Worm (Caenorhabditis elegans) whole organism, early embryonic: ENCODE results near the gene F09E5.14.

ENCODE experiments used
- F13C5.2 ChIP-seq: sonication (generic microtip); optimal IDR thresholded peaks from 2 replicates; lab custom pipeline; 2017; ENCODE audit warnings: mild to moderate bottlenecking, missing genetic modification characterization, inconsistent platforms, missing compliant biosample characterization
- sea-1 ChIP-seq: fragments of 200-800 bp; sonication (Bioruptor generic); conservative IDR thresholded peaks from 2 replicates; pipeline ENCODE4 v1.3.6; 2022; ENCODE audit warnings: missing genetic modification characterization, missing compliant biosample characterization

DNA sequence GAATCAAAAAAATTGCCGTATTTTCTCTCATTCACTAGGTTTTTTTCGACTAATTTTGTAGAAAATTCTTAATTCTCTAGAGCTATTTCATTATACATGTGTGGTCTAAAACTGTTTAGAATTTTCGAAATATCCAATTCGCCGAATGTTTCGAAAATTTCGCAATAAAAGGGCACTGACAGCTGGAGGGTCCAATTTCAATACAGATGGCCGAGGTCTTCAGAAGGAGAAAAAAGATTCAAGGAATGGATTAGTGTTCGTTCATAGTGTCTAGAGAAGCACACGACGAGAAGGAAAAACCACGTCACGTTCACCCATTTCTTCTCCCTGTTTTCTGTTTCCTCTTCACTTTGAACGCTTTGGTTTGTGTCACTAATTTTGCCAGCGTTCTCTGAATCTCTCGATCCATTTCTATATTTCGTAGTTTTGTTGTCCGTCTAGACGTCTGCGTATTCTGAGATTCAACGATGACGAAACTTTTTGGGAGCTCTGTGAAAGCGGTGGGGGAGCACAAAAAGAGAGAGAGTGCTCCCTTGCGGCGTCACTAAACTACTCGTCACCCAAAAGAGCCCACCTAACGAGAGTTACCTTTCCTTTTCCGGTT is 18.5 kb downstream of the F09E5.14 start:
- TF ChIP-seq sea-1 (no peak), F13C5.2 (tag; lab: Kevin White, UChicago) (no peak)
